Worm (Caenorhabditis elegans): ENCODE results near the gene str-252.

The str-252 gene

DNA sequence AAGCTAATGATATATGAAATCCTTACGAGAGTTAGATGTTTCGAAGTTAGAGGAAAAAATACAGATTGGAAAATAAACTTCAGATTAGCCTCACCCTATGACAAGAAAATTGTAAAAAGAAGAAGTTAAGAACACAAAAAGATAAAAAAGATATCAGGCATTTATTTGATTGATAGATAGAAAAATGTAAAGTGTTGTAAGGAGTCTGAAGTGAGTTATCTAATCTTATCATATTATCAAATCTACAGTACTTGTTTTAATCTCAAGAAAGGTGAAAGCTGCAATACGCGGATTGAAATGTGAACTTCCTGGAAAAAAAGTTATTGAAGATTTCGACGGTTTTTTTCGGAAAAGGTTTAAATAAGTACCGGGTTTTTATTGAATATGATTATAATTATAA lies 19.1 kb downstream of the str-252 start:
- no peak for TF ChIP-seq unc-62 (GFP tag; optimal IDR thresholded peaks at IDR 0.05)

DNA sequence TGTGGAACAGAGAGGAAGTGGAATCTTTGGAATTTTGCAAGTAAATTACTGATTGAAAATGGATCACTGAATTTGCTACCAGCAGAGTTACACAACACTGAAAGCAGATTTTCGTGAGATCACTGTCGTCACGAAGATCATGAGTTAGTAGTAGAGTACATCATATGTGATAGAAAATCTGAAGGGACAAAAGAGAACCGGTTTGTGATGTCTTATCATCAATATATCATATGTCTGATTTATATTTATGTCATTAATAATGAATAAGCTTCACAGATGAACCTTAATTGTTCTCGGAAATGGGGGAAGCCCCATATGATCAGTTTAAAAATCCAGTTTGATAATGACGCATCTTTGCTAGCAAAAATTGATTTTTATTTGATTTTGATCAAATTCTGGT lies 19.8 kb downstream of the str-252 start:
- no peak for TF ChIP-seq unc-62 (GFP tag; optimal IDR thresholded peaks at IDR 0.05)

DNA sequence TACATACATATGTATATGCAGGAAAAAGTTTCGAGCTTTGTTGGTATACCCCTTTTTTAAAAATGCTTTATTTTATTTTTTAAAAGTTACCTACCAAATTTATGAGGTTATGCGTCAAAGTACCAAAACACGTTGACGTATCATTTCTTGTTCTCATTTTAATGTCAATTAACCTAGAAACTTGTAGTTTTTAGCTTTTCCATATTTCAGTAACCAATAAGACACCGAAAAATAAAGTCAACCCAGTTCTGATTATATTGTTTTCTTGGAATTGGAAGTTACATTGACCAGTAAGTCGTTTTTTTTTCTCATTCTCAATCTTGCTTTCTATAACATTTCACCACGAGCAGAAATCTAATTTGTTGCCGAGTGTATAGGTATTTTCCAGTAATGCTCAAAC lies 20.6 kb downstream of the str-252 start, which contains the start of gene srw-145:
srw-145 (plus strand) TSS at position 301 of the 400 bp plus-strand sequence.
- TF ChIP-seq unc-62 (GFP tag; optimal IDR thresholded peaks at IDR 0.05), result no peak

DNA sequence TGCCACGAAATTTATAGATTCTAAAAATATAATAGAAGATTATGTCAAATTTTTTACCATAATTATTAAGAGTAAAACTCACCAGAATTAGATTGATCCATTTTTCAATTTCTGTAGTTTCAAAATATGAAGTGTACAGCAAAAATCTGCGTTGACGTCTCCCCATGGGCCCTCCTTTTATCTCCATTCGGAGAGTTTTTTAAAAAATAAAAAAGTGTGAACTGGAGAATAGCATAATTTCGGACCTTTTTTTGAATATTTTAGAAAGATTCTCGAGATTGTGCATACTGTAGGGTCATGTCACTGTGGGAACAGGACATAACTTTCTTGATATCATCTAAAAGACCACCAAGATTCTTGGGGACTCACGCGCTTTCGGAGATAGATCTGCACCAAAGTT lies 25.8 kb downstream of the str-252 start, which contains the start of gene dpr-1:
dpr-1 (minus strand) TSS at position 101 of the 400 bp plus-strand sequence.
- TF ChIP-seq unc-62 (GFP tag; optimal IDR thresholded peaks at IDR 0.05), result no peak

DNA sequence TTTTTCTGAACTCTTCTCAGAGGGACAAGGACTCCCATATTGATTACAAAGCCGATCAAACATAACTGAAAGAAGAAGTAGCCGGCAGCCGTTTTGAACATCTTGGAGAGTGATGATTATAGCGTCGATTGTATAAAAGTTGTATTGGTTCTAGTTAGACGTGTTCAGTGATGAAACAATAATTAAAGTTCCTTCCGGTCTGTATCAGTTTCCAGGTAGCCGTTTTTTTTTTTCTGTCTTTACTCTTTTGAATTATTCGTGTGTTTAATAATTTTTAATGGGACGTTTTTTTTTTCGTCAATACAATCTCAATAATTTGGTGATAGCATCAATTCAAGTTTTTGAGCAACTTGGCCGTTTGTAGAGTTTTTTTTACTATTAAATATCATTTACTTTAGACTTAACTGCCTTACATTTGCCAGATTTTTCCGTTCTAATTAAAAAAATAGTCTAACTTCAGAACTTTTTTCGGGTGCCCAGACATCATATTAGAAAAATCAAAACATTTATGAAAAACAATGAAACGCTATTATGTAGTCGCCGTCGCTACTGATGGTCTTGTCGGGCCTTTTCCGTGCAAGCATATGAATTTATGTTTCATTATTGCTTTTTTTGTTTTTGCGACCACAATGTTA lies 30.2 kb downstream of the str-252 start, which contains the start of the genes srx-10 and clec-226:
srx-10 (minus strand) TSS at position 101 of the 635 bp plus-strand sequence.
clec-226 (plus strand) TSS at position 585 of the 635 bp plus-strand sequence.
- no peak for TF ChIP-seq unc-62 (GFP tag; optimal IDR thresholded peaks at IDR 0.05)

DNA sequence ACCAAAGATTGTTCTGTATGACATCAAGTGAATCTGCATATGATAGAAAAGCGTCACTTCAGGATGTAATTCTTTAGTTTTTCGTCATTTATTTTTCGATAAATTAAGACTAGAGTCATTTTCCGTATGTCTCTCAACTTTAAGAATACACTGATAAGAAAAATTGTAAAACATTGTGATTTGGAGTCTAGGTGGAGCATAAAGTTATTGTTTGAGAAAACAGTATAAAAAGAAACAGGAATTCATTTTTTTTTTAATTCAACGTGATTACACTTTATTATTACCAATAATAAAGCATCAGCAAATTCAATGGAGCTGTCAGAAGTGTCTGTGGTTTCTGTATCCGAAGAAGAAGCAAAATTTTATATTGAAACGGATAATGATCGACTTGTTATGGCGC lies 32.7 kb downstream of the str-252 start, which contains the start of gene R10D12.6:
R10D12.6 (plus strand) TSS at position 301 of the 400 bp plus-strand sequence.
- no peak for TF ChIP-seq unc-62 (GFP tag; optimal IDR thresholded peaks at IDR 0.05)

DNA sequence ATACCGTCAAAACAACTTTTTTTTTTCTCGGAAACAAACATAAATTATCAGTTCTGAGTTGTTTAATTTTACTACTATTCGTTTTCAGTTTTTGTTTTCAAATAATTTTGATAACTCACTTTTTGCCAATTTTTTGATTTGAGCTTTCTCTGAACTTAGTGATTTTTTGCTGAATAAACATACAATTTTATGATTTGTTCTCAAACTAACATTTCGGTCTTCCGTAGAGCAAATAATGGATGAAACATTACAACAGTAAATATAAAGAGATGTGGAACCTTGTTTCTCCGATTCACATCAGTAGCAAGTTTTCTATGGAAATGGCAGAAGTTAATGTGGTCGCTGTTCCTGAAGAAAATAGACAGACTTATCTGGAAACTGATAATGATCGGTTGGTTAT lies 33.5 kb downstream of the str-252 start, which contains the start of gene R10D12.7:
R10D12.7 (plus strand) TSS at position 301 of the 400 bp plus-strand sequence.
- TF ChIP-seq unc-62 (GFP tag; optimal IDR thresholded peaks at IDR 0.05), result no peak

DNA sequence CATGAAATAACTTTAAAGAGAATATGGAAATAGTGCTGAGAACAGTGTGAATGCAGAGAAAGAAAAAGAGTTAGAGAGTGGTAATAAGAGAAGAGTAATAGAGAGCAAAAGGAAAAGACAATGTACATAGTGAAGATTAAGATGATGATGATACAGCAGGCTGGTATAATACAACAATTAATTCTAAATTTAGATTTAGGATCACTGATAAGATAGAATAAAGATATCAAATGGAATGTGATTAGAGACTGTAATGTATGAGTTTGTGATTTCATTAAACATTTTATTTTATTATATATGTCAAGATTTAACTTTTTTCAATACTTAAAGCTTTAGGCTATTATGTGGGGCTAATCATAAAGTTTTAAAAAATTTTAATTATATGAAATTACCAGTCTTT lies 36.9 kb downstream of the str-252 start, which contains the start of gene R10D12.8:
R10D12.8 (minus strand) TSS at position 101 of the 400 bp plus-strand sequence.
- no peak for TF ChIP-seq unc-62 (GFP tag; optimal IDR thresholded peaks at IDR 0.05)

DNA sequence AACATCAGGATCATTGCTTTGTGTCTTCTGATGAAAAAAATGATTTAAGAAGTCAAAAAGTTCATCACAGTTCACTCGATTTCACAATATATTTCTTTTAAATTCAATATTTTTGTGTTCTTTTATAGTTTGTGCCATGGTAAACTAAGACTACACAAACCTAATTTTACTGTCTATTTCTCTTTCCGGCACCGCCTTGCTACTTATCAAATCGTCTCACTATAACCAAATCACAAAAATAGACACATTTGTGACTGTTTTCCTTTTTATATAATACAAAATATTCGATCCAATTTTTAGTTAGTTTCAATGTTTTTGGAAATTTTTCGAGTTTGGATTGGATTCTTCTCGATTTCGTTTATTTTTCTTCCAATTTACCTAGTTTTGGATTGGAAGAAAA lies 37.8 kb downstream of the str-252 start, which contains the start of gene swt-6:
swt-6 (plus strand) TSS at position 301 of the 400 bp plus-strand sequence.
- no peak for TF ChIP-seq unc-62 (GFP tag; optimal IDR thresholded peaks at IDR 0.05)

DNA sequence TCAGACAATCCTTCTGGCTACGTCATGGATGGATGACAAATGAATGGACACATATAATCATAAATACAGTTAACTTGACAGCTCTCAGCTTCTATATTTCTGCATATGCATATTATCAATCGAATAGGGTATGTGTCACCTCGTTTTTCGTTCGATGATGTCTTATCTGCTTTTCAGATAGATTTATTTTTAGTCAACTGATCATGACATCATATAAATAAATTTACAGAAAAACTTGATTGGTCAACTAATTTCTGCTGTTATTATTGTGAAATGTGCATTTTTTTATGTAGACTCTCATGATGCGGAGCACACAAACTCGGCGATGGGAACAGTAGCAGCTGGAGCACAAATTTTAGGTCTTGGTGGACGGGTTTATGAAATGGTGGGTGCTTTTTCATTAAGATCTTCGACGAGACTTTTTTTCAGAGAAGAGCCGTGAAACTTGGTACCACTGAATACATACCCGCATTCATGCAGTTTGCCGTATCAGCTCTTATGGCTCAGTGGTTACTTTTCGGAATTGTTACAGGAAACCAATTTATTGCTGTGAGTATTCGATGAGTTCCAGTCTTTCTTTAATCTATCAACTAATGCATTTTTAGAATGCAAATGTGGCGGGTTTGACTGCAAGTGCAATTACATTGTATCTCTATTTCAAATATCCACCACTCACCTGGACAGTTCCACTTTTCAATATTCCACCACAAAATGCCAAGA lies 39.2 kb downstream of the str-252 start:
- TF ChIP-seq unc-62 (GFP tag; optimal IDR thresholded peaks at IDR 0.05), result no peak

DNA sequence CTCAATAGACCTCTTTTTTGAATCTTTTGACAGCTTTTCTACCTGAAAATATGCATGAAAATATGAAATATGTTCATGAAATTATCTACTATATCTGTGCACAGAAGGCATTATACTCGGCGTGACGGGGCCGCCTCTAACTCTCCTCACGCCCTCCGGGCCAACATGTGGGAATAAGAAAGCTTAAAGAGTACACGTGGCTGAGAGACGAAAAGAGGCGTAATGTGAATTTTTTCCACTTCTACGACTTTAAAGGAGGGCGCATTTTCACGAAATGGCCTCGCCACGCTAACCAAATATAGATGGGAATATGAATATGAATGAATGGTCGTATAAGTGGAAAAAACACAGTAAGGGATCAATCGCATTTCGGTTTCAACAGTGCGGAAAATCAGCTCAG lies 41.4 kb downstream of the str-252 start:
- TF ChIP-seq unc-62 (GFP tag; optimal IDR thresholded peaks at IDR 0.05), result no peak

DNA sequence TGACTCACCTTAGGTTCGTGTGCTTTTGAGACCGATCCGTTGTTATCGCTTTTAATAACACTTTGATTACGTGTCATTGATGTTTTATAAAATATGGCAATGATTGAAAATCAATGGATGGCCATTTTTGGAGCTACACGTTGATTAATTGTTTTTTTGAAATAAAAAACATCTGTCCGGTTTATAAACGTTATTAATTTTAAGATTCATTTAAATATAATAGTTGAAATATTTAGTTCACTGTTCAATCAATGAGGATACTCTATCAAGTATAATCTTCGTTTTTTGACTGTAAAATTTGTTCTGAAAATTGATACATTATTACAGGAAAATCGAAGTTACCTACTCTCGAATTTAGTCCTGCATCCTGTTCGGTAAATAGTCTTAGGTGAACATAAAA lies 42.0 kb downstream of the str-252 start, which contains the start of gene R10D12.10:
R10D12.10 (minus strand) TSS at position 101 of the 400 bp plus-strand sequence.
- TF ChIP-seq unc-62 (GFP tag; optimal IDR thresholded peaks at IDR 0.05), result no peak

DNA sequence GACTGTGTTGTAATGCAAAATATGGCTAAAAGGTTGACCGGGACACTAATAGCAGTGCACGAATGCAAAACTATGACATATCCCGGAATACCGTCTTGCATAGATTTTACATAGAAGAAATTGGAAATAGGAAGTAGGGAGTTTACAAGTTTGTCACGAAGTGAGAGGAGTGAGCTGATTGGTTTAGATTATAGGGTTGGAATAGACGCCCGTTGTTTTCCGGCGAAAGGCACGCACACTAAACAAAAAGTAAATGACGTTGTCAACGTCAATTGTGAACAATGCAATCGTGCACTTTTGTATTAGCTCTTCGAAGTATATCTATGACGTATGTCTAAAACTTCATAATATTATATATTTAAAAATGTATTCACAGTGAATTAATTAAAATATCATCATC lies 44.6 kb downstream of the str-252 start, which contains the start of gene srh-24:
srh-24 (minus strand) TSS at position 101 of the 400 bp plus-strand sequence.
- no peak for TF ChIP-seq unc-62 (GFP tag; optimal IDR thresholded peaks at IDR 0.05)

DNA sequence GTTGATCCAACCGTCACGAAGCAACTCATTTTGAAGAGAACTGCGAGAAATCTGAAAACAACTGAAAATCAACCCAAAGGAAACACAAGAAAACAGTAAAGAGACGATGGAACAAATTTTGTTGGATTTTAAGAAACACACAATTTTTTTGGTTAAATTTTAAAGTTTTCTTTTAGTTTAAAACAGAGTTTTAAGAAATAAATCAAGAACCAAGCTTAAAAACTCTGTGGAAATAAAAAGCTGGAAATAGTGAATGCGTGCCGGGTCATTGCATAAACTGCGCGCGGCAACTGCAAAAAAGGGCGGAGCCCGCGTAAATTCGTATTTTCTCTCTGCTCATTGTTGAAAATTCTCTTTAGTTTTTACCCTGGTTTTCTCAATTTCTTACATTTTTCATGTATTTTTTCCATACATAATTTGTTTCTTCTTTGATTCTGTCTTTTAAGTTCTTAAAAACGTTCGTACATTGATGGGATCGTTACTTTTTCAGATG lies 45.7 kb downstream of the str-252 start, which contains the start of the genes algn-13 and R10D12.13:
algn-13 (minus strand) TSS at position 51 of the 493 bp plus-strand sequence.
R10D12.13 (plus strand) TSS at position 491 of the 493 bp plus-strand sequence.
- no peak for TF ChIP-seq unc-62 (GFP tag; optimal IDR thresholded peaks at IDR 0.05)

DNA sequence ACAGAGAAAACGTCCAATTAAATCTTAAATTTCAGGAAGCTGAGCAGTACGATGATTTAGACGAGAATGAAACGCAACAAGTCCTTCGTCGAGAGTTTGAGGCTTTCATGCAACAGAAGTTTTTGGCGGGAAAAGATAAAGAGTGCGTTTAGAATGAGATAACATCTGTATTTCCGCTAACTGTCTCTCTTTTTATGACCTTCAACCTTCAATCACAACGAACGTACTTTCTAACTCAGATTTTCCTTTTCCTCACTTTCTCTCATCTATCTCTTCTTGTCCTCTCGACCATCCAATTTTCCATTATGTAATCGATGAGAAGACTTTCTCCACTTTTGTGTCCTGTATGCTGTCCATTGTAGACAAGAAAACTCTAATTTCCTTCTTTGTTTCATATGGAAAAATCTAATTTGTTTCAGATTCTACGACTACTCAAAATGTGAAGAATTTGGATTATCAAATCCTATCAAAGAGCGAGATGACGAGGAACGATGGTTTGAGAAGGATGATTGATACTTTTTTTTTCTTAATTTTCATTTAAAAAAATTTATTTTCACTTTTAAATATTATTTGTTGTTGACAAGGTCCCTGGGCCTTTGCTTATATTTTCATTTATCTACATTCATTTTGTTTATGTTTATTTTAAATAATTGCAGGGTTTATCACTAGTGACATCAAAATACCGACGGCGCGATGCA lies 47.1 kb downstream of the str-252 start, which contains the start of gene sao-1:
sao-1 (plus strand) TSS at position 648 of the 698 bp plus-strand sequence.
- TF ChIP-seq unc-62 (GFP tag; optimal IDR thresholded peaks at IDR 0.05), result no peak
